Worm (Caenorhabditis elegans): Measurements from ENCODE around the gene T21C9.6.

Gene T21C9.6

DNA sequence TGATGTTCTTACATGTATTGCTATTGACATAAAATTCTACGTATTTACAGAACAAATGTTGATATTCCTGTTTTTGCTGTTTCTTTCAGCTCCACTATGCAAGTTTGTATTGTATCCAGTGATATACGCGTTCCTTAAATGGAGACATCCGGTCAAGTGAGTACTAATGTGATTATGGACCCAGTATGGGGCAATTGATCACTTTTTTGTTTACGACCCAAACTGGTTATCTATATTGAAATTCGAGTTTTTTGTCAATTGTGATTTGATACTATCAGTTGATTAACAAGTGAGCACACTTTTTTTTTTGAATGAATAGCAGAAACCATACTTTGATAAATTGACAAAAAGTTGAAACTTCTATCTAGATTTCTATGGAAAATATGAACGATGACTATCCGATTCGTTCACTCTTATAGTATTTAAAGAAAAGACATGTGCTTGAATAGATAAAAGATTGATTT lies at the start of gene T21C9.6:
Gene T21C9.6 (plus strand): TSS at position 51 of the 464 bp plus-strand sequence.
- TF ChIP-seq W03F9.2 (tag; optimal IDR thresholded peaks at IDR 0.05) (no peak), him-1 (tag; optimal IDR thresholded peaks at IDR 0.05) (no peak), dao-5 (tag; optimal IDR thresholded peaks at IDR 0.05) (no peak)

DNA sequence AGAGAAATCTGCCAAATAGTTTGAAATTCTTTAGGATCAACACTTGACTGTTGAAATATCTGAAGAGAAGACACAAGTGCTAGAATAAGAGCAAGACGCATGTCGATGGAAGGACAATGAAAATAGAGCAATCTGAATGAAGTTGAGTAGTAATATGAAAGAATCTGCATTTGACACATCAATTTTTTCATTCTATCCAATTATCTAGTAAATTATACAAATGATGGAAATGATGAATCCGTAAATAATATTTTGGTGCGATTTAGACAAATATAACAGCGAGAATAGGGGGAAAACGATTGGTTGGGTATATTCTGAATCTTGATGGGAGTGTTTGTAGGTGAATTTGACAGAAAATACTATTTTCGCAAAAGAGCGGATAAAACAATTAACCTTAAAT lies 49.0 kb upstream of the T21C9.6 start, which contains the start of gene txt-10:
Gene txt-10 (minus strand): TSS at position 101 of the 400 bp plus-strand sequence.
- no peak for TF ChIP-seq him-1 (tag; optimal IDR thresholded peaks at IDR 0.05)
- TF ChIP-seq dao-5 (tag; optimal IDR thresholded peaks at IDR 0.05) = no peak
- TF ChIP-seq W03F9.2 (tag; optimal IDR thresholded peaks at IDR 0.05) = no peak

DNA sequence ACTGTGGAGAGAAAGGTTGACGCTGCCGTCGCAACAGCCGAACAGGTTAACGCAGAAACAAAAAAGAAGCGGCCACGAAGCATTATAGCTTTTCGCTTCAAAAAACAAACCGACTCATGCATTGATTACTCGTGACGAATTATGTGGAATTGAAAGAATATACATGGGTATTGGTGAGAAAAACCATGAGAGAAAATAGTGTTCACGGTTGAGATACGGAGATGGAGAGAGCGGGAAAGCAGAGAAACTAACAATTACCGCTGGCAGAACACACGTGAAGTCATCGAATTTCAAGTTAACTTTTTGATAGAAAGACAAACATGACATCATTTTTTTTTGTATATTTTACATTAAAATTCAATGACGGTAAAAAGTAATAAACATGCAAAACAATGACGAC lies 46.4 kb upstream of the T21C9.6 start:
- TF ChIP-seq W03F9.2 (tag; optimal IDR thresholded peaks at IDR 0.05) (peak; percentile 20), him-1 (tag; optimal IDR thresholded peaks at IDR 0.05) (no peak), dao-5 (tag; optimal IDR thresholded peaks at IDR 0.05) (no peak)

DNA sequence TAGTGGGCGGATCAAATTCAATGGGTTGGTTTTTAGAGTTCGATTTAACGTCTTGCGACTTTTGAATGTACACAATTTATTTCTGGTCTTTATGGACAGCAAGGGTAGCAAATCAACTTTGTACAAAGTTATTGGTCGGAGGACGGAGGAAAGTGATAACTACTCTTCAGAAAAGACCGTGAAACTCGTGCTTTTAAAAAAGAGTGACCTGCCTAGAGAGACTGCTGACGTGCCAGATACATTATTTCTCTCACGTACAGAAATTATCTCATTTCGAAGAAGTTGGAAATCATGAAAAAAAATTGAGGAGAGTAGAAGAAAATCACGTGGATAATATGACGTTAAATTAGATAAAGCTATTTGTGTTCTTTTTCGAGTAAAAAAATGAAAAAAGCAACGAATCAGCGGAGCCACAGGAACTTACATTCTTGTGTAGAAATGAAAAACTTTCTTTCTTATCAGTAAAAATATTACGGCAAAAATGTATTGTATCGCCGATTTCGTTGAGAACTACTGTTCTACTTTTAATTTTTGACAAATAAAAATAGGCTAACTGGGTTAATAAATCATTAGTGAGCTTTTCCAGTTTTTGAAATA lies 45.5 kb upstream of the T21C9.6 start, which contains the start of gene ppm-1.A:
Gene ppm-1.A (minus strand): TSS at position 294 of the 597 bp plus-strand sequence.
- TF ChIP-seq W03F9.2 (tag; optimal IDR thresholded peaks at IDR 0.05) = no peak
- no peak for TF ChIP-seq him-1 (tag; optimal IDR thresholded peaks at IDR 0.05)
- no peak for TF ChIP-seq dao-5 (tag; optimal IDR thresholded peaks at IDR 0.05)

DNA sequence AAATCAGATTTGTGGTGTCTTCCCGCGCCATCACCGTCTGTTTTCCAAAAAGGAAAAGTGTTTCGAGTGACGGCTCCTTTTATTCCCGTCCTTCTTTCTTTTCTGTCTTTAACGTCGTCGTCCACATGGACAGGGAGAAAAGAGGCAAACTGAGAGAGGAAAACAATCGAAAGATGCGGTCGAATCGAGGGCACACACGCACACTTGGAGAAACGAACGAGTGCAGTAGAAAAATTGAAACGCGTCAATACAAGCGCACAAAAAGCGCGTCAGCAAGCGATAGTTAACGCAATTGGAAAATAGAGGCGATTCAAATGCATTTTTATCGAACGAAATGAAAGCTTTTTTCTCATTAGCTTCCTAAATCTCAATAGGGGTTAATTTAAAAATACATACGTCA lies 44.9 kb upstream of the T21C9.6 start:
- TF ChIP-seq W03F9.2 (tag; optimal IDR thresholded peaks at IDR 0.05) (peak; percentile 72), him-1 (tag; optimal IDR thresholded peaks at IDR 0.05) (peak; percentile 88), dao-5 (tag; optimal IDR thresholded peaks at IDR 0.05) (no peak)

DNA sequence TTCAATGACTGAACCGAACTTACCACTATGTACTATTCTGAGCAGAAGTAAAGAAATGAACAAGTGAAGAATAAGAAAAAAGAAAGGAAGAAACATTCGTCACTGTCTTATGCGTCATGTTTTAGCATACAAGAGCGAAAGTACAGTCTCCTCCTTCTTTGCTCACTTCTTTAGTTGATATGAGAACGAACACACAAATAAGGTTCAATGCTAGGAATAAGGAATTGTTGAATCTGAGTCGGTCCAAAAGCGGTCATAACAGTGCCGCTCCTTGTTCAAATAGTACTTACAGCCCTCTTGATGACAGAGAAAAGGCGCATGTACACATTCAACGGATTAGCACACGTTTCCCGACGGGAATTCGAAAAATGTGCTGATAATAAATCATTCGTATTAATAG lies 42.6 kb upstream of the T21C9.6 start, which contains the start of gene F25D1.8:
Gene F25D1.8 (plus strand): TSS at position 301 of the 400 bp plus-strand sequence.
- TF ChIP-seq dao-5 (tag; optimal IDR thresholded peaks at IDR 0.05) (no peak), him-1 (tag; optimal IDR thresholded peaks at IDR 0.05) (no peak), W03F9.2 (tag; optimal IDR thresholded peaks at IDR 0.05) (no peak)

DNA sequence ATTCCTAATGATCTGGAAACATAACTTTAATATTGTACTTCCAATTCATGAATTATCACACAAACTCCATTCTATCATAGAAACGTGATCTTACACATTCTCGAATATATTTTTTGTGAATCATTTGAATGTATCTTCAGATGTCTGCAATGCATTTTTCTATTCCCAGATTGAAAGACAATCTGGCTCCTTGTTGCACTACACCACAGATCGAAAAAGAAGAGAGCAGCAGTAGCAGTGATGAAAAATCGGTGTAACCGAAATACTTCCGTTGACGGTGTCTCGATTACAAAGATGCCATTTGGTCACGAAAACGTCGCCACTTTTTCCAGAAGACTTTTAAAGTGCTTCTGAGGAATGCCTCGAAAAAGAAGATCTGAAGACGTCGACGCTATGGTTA lies 41.7 kb upstream of the T21C9.6 start, which contains the start of gene degt-1:
Gene degt-1 (plus strand): TSS at position 301 of the 400 bp plus-strand sequence.
- no peak for TF ChIP-seq W03F9.2 (tag; optimal IDR thresholded peaks at IDR 0.05)
- no peak for TF ChIP-seq him-1 (tag; optimal IDR thresholded peaks at IDR 0.05)
- no peak for TF ChIP-seq dao-5 (tag; optimal IDR thresholded peaks at IDR 0.05)

DNA sequence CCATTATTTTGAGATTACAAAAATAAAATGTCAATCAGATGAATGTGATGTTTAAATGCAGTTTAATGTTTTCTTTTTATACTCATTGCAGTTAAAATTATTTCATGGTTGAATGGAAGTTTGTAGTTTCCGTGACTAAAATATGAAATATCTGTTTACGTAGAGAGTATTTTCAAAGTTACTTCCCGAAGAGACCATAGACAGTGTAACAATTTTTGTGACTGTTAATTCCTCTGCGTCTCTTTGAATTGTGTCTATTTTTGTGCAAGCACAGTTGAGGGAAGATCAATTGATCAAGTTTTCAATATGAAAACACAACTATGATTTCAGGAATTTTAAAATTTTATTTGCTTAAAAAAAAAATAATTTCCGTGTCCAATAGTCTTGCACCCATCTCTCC lies 34.9 kb upstream of the T21C9.6 start, which contains the start of gene F25D1.5:
Gene F25D1.5 (minus strand): TSS at position 35 of the 400 bp plus-strand sequence.
- no peak for TF ChIP-seq him-1 (tag; optimal IDR thresholded peaks at IDR 0.05)

DNA sequence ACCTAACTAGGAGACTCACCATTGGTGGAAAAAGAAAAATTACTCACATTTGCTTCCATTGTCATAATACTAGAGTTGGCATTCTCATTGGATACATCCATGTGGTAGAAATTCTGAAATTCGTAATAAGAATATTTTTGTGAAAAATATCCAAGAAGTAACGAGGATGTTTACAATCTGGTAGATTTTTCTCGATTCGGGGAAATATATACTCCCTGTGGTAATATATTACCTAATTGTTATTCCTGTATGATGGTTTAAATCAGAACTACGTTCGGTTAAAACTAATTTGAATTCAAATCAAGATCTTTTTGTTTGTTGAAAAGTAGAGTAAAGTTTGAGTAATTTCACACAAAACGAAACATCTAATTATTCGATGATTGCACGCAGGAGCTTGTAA lies 32.7 kb upstream of the T21C9.6 start, which contains the start of gene srd-34:
Gene srd-34 (minus strand): TSS at position 101 of the 400 bp plus-strand sequence.
- TF ChIP-seq him-1 (tag; optimal IDR thresholded peaks at IDR 0.05) = no peak
- TF ChIP-seq dao-5 (tag; optimal IDR thresholded peaks at IDR 0.05) = no peak
- TF ChIP-seq W03F9.2 (tag; optimal IDR thresholded peaks at IDR 0.05) = no peak

DNA sequence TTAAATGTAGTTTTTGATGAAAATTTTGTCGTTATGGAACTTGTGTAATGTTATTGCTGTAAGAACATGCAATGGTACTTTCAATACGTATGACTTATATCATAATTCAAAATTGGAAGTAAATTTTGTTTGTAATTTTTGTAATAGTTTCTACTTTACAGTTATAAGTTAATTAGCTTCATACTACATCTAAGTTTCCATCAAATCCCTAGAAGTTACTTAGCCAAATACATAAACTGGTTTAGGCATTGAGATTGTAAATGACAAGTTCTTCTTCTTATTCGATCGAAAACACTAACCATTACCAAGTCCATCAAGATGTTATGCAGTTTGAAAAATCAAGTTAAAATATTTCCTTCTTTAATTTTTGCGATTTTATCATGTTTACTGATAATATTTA lies 32.0 kb upstream of the T21C9.6 start, which contains the start of gene F32G8.2:
Gene F32G8.2 (plus strand): TSS at position 301 of the 400 bp plus-strand sequence.
- no peak for TF ChIP-seq him-1 (tag; optimal IDR thresholded peaks at IDR 0.05)
- TF ChIP-seq W03F9.2 (tag; optimal IDR thresholded peaks at IDR 0.05) = no peak
- TF ChIP-seq dao-5 (tag; optimal IDR thresholded peaks at IDR 0.05) = no peak

DNA sequence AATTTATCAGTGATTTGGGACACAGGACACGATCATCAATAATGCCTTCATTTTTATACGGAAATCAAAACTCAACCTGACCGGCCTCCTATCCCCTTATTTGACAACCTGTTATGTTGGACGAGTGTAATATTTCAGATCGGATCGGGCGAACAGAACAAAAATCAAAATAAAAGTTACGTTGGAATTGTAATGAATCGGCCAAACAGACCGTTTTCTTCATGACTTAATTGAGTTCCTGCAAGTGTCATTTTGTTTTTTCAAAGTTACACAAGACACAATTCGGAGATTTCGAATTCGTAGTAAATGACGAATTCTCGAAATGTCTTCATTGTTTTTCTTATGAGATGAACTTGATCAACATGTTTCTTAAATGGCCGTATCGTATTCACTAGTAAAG lies 26.4 kb upstream of the T21C9.6 start, which contains the start of gene F32G8.3:
Gene F32G8.3 (minus strand): TSS at position 101 of the 400 bp plus-strand sequence.
- no peak for TF ChIP-seq dao-5 (tag; optimal IDR thresholded peaks at IDR 0.05)
- TF ChIP-seq him-1 (tag; optimal IDR thresholded peaks at IDR 0.05) = no peak
- TF ChIP-seq W03F9.2 (tag; optimal IDR thresholded peaks at IDR 0.05) = no peak

DNA sequence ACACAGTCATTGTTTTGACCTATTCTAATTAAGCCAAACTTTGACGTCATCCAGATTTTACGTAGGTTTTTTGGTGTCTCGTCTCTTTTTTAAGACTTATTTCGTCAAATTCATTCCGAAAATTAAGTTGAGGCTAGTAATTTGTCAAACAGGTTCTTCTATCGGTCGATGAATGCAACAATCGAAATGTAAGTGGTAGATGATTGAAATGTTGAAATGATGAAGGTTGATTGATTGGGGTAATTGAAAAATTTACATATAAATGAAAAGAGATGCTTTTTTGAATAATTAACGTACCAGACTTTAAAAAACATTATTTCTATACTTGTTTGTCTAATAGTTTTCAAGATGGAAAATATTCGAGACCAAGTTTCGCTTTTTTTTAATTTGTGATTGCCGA lies 25.3 kb upstream of the T21C9.6 start:
- TF ChIP-seq dao-5 (tag; optimal IDR thresholded peaks at IDR 0.05) = no peak
- TF ChIP-seq him-1 (tag; optimal IDR thresholded peaks at IDR 0.05) = no peak
- TF ChIP-seq W03F9.2 (tag; optimal IDR thresholded peaks at IDR 0.05) = no peak

DNA sequence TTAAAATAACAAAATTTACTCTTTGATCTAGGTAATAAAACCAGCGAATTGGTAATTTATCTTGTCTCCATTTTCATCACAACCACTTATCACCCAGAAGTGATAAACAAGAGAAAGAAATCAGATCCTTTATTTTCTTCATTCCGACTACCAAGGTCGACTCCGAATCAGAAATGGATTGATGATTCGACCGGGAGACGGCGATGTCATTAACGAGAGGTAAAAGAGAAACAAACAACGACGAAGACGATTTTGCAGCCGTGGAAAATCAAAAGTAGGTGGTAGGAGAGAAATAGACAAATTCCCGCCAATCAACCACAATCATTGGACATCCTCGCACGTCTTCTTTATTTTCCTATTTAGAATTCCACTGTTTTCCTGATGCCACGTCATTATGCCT lies 24.6 kb upstream of the T21C9.6 start:
- TF ChIP-seq dao-5 (tag; optimal IDR thresholded peaks at IDR 0.05) = no peak
- TF ChIP-seq W03F9.2 (tag; optimal IDR thresholded peaks at IDR 0.05) = no peak
- TF ChIP-seq him-1 (tag; optimal IDR thresholded peaks at IDR 0.05) = no peak

DNA sequence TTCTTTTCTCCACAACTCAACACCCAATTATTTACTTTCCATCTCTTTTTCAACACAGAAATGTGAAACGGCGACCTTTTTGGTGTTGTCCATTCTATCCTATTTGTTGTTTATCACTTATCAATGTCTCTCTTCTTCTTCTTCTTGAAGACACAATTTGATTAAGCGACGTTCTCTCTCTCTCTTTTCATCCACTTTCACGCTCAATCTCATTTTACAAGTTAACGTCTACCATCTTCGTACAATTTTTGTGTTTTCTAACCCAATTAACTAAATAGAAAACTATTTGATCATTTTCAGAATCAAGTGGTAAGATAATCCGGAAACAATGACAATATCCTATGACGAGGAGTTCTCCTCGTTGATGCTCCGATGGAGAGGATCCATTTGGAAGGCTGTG lies 24.0 kb upstream of the T21C9.6 start, which contains the start of gene best-14:
Gene best-14 (plus strand): TSS at position 301 of the 400 bp plus-strand sequence.
- no peak for TF ChIP-seq dao-5 (tag; optimal IDR thresholded peaks at IDR 0.05)
- no peak for TF ChIP-seq him-1 (tag; optimal IDR thresholded peaks at IDR 0.05)
- no peak for TF ChIP-seq W03F9.2 (tag; optimal IDR thresholded peaks at IDR 0.05)

Measured in whole organism, L4/young adult.